Fruit fly (Drosophila melanogaster): Measurements from ENCODE around the gene CG14841.

The CG14841 gene

DNA sequence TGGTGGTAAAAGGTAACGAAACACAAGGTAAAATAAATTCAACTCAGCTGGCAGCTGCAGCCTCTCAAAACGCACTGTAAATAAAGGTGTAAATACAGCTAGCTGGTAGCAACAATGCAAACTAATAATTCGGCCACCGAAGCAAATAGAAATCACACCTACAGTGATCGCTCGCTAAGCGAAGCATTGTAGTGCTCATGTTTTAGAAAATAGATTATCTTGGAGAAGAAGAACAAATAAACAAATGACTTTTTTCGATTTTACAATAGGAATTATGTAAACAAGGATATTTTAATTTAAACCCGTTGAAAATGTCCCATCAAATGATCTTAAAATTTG lies 22.2 kb upstream of the CG14841 start (continued):
- TF ChIP-seq CG9609 (GFP tag; optimal IDR thresholded peaks at IDR 0.05) (peak; percentile 16), Rfx (GFP tag; IDR thresholded peaks at IDR 0.05) (no peak), CG4360 (GFP tag; IDR thresholded peaks at IDR 0.05) (no peak), CG18476 (GFP tag; optimal IDR thresholded peaks at IDR 0.05) (no peak), emc (GFP tag; optimal IDR thresholded peaks at IDR 0.05) (no peak), CG3407 (GFP tag; optimal IDR thresholded peaks at IDR 0.05) (no peak), dmrt99B (tag; optimal IDR thresholded peaks at IDR 0.05) (peak; percentile 29), tgo (GFP tag; IDR thresholded peaks at IDR 0.05) (no peak), ftz-f1 (GFP tag; optimal IDR thresholded peaks at IDR 0.05) (no peak), fd96Cb (tag; optimal IDR thresholded peaks at IDR 0.05) (no peak), CG14014 (GFP tag; IDR thresholded peaks at IDR 0.05) (no peak), wdn (GFP tag; IDR thresholded peaks at IDR 0.05) (no peak), ERR (GFP tag; optimal IDR thresholded peaks at IDR 0.05) (no peak), cwo (GFP tag; optimal IDR thresholded peaks at IDR 0.05) (no peak), lab (GFP tag; optimal IDR thresholded peaks at IDR 0.05) (peak; percentile 47), fru (optimal IDR thresholded peaks at IDR 0.05) (no peak), grau (tag; optimal IDR thresholded peaks at IDR 0.05) (peak; percentile 92), CG42726 (GFP tag; IDR thresholded peaks at IDR 0.05; ENCODE audit: partially characterized antibody) (no peak), Nf-YA (GFP tag; IDR thresholded peaks at IDR 0.05) (no peak), pfk (GFP tag; optimal IDR thresholded peaks at IDR 0.05) (no peak), CG1024 (GFP tag; IDR thresholded peaks at IDR 0.05) (no peak), aop (GFP tag; IDR thresholded peaks at IDR 0.05) (no peak), CG17385 (GFP tag; optimal IDR thresholded peaks at IDR 0.05) (peak; percentile 8), Scr (GFP tag; IDR thresholded peaks at IDR 0.05; ENCODE audit: partially characterized antibody) (no peak), Oaz (GFP tag; IDR thresholded peaks at IDR 0.05) (no peak), Xbp1 (GFP tag; optimal IDR thresholded peaks at IDR 0.05) (no peak), gem (tag; optimal IDR thresholded peaks at IDR 0.05) (peak; percentile 51), prd (optimal IDR thresholded peaks at IDR 0.05) (no peak), prd (GFP tag; IDR thresholded peaks at IDR 0.05) (no peak), HmgZ (tag; optimal IDR thresholded peaks at IDR 0.05) (no peak), inv (GFP tag; IDR thresholded peaks at IDR 0.05; ENCODE audit: partially characterized antibody) (no peak), CG10654 (GFP tag; optimal IDR thresholded peaks at IDR 0.05) (no peak), CG12236 (GFP tag; optimal IDR thresholded peaks at IDR 0.05) (no peak), gce (GFP tag; IDR thresholded peaks at IDR 0.05) (no peak), disco-r (GFP tag; optimal IDR thresholded peaks at IDR 0.05) (no peak), stwl (tag; optimal IDR thresholded peaks at IDR 0.05) (no peak), jigr1 (GFP tag; IDR thresholded peaks at IDR 0.05) (no peak), Dip3 (GFP tag; optimal IDR thresholded peaks at IDR 0.05) (no peak), ken (GFP tag; IDR thresholded peaks at IDR 0.05) (no peak), hb (GFP tag; IDR thresholded peaks at IDR 0.05; ENCODE audit: partially characterized antibody) (no peak), CG11560 (tag; IDR thresholded peaks at IDR 0.05) (no peak), odd (GFP tag; optimal IDR thresholded peaks at IDR 0.05) (no peak), row (GFP tag; IDR thresholded peaks at IDR 0.05) (no peak), seq (GFP tag; IDR thresholded peaks at IDR 0.05) (no peak), vfl (GFP tag; optimal IDR thresholded peaks at IDR 0.05) (no peak), PHDP (tag; optimal IDR thresholded peaks at IDR 0.05) (peak; percentile 18), lola (GFP tag; optimal IDR thresholded peaks at IDR 0.05) (no peak), Atf6 (GFP tag; IDR thresholded peaks at IDR 0.05) (no peak), fd102C (GFP tag; optimal IDR thresholded peaks at IDR 0.05) (no peak), Kr (GFP tag; optimal IDR thresholded peaks at IDR 0.05) (no peak), Abd-B (GFP tag; optimal IDR thresholded peaks at IDR 0.05) (no peak), CG9876 (GFP tag; optimal IDR thresholded peaks at IDR 0.05) (no peak), CG5953 (GFP tag; IDR thresholded peaks at IDR 0.05) (no peak)

All from whole organism, embryonic.